Fruit fly (Drosophila melanogaster) whole organism, embryonic: ENCODE results near the gene CG4658.

Source experiments
- CG10267 ChIP-seq: fragments of 200-800 bp; sonication (Bioruptor generic); optimal IDR thresholded peaks from 2 replicates; lab custom pipeline; 2018; ENCODE audit warnings: missing biosample characterization, mild to moderate bottlenecking, missing genetic modification characterization, moderate library complexity
- CG10366 ChIP-seq: fragments of 200-800 bp; sonication (Bioruptor generic); IDR thresholded peaks from 2 replicates; pipeline ENCODE4 v1.3.6; 2022; ENCODE audit warnings: missing biosample characterization, missing genetic modification characterization
- CG10654 ChIP-seq: fragments of 200-800 bp; sonication (Bioruptor generic); optimal IDR thresholded peaks from 2 replicates; lab custom pipeline; 2016; ENCODE audit warnings: missing biosample characterization, missing genetic modification characterization
- CG11247 ChIP-seq: fragments of 200-800 bp; sonication (Bioruptor generic); IDR thresholded peaks from 2 replicates; pipeline ENCODE4 v1.3.6; 2022; ENCODE audit warnings: missing biosample characterization, missing genetic modification characterization
- CG12219 ChIP-seq: fragments of 200-800 bp; sonication (Bioruptor generic); optimal IDR thresholded peaks from 3 replicates; lab custom pipeline; 2018; ENCODE audit warnings: missing biosample characterization, mild to moderate bottlenecking, missing genetic modification characterization
- CG13287 ChIP-seq: fragments of 200-800 bp; sonication (Bioruptor generic); IDR thresholded peaks from 2 replicates; pipeline ENCODE4 v1.3.6; 2022; ENCODE audit warnings: missing biosample characterization, missing genetic modification characterization; ENCODE audit not compliant: partially characterized antibody
- CG13424 ChIP-seq: fragments of 200-800 bp; sonication (Bioruptor generic); optimal IDR thresholded peaks from 2 replicates; lab custom pipeline; 2019; ENCODE audit warnings: missing biosample characterization, mild to moderate bottlenecking, missing genetic modification characterization, moderate library complexity
- CG14014 ChIP-seq: fragments of 200-800 bp; sonication (Bioruptor generic); IDR thresholded peaks from 2 replicates; pipeline ENCODE4 v1.3.6; 2022; ENCODE audit warnings: missing biosample characterization, missing genetic modification characterization
- CG14860 ChIP-seq: fragments of 200-800 bp; sonication (Bioruptor generic); IDR thresholded peaks from 3 replicates; pipeline ENCODE4 v1.3.6; 2022; ENCODE audit warnings: missing biosample characterization, missing genetic modification characterization; ENCODE audit not compliant: partially characterized antibody
- CG15696 ChIP-seq: fragments of 200-800 bp; sonication (Bioruptor generic); optimal IDR thresholded peaks from 2 replicates; lab custom pipeline; 2019; ENCODE audit warnings: missing biosample characterization, mild to moderate bottlenecking, missing genetic modification characterization, moderate library complexity
- CG16813 ChIP-seq: fragments of 200-800 bp; sonication (Bioruptor generic); IDR thresholded peaks from 3 replicates; pipeline ENCODE4 v1.3.6; 2022; ENCODE audit warnings: missing biosample characterization, missing genetic modification characterization; ENCODE audit not compliant: partially characterized antibody
- CG18764 ChIP-seq: fragments of 200-800 bp; sonication (Bioruptor generic); optimal IDR thresholded peaks from 3 replicates; lab custom pipeline; 2016; ENCODE audit warnings: missing biosample characterization, missing genetic modification characterization
- CG2202 ChIP-seq: fragments of 200-800 bp; sonication (Bioruptor generic); optimal IDR thresholded peaks from 2 replicates; lab custom pipeline; 2018; ENCODE audit warnings: missing biosample characterization, mild to moderate bottlenecking, missing genetic modification characterization
- CG3065 ChIP-seq: fragments of 200-800 bp; sonication (Bioruptor generic); optimal IDR thresholded peaks from 2 replicates; lab custom pipeline; 2016; ENCODE audit warnings: missing biosample characterization, missing genetic modification characterization
- CG32767 ChIP-seq: fragments of 200-800 bp; sonication (Bioruptor generic); IDR thresholded peaks from 2 replicates; pipeline ENCODE4 v1.3.6; 2022; ENCODE audit warnings: missing biosample characterization, missing genetic modification characterization
- CG3281 ChIP-seq: fragments of 200-800 bp; sonication (Bioruptor generic); optimal IDR thresholded peaks from 3 replicates; lab custom pipeline; 2017; ENCODE audit warnings: missing biosample characterization, mild to moderate bottlenecking, missing genetic modification characterization
- CG43689 ChIP-seq: fragments of 200-800 bp; sonication (Bioruptor generic); IDR thresholded peaks from 2 replicates; pipeline ENCODE4 v1.3.6; 2022; ENCODE audit warnings: missing biosample characterization, missing genetic modification characterization
- CG8089 ChIP-seq: fragments of 200-800 bp; sonication (Bioruptor generic); optimal IDR thresholded peaks from 3 replicates; lab custom pipeline; 2016; ENCODE audit warnings: missing biosample characterization, missing genetic modification characterization
- CG9727 ChIP-seq: fragments of 200-800 bp; sonication (Bioruptor generic); optimal IDR thresholded peaks from 3 replicates; lab custom pipeline; 2017; ENCODE audit warnings: missing biosample characterization, mild to moderate bottlenecking, missing genetic modification characterization
- H2.0 ChIP-seq: fragments of 200-800 bp; sonication (Bioruptor generic); IDR thresholded peaks from 2 replicates; pipeline ENCODE4 v1.3.6; 2022; ENCODE audit warnings: missing biosample characterization, missing genetic modification characterization
- HLHmδ ChIP-seq: fragments of 200-800 bp; sonication (Bioruptor generic); optimal IDR thresholded peaks from 2 replicates; lab custom pipeline; 2018; ENCODE audit warnings: missing biosample characterization, mild to moderate bottlenecking, missing genetic modification characterization, moderate library complexity
- Nf-YB ChIP-seq: fragments of 200-800 bp; sonication (Bioruptor generic); optimal IDR thresholded peaks from 3 replicates; lab custom pipeline; 2019; ENCODE audit warnings: missing biosample characterization, mild to moderate bottlenecking, missing genetic modification characterization, moderate library complexity
- Ravus ChIP-seq: fragments of 200-800 bp; sonication (Bioruptor generic); IDR thresholded peaks from 2 replicates; pipeline ENCODE4 v1.3.6; 2022; ENCODE audit warnings: missing biosample characterization, missing genetic modification characterization
- Rfx ChIP-seq: fragments of 200-800 bp; sonication (Bioruptor generic); IDR thresholded peaks from 2 replicates; pipeline ENCODE4 v1.3.6; 2022; ENCODE audit warnings: missing biosample characterization, missing genetic modification characterization
- Sin3A ChIP-seq: fragments of >200 bp; optimal IDR thresholded peaks from 2 replicates; lab custom pipeline; 2018
- Sry-β ChIP-seq: fragments of 200-800 bp; sonication (Bioruptor generic); optimal IDR thresholded peaks from 2 replicates; lab custom pipeline; 2018; ENCODE audit warnings: missing biosample characterization, mild to moderate bottlenecking, missing genetic modification characterization, moderate library complexity
- Trl ChIP-seq, 3 experiments: fragments of >200 bp in 2 of 3; fragments of 200-800 bp in 1 of 3; sonication (Bioruptor generic) in 1 of 3; optimal IDR thresholded peaks; 2 replicates in 1 of 3; 3 replicates in 2 of 3; lab custom pipeline; 2016 to 2017; ENCODE audit warnings: missing biosample characterization in 1 of 3, missing genetic modification characterization in 1 of 3
- ac ChIP-seq: fragments of 200-800 bp; sonication (Bioruptor generic); optimal IDR thresholded peaks from 3 replicates; lab custom pipeline; 2017; ENCODE audit warnings: missing biosample characterization, mild to moderate bottlenecking, missing genetic modification characterization
- al ChIP-seq: fragments of 200-800 bp; sonication (Bioruptor generic); IDR thresholded peaks from 2 replicates; pipeline ENCODE4 v1.3.6; 2022; ENCODE audit warnings: missing biosample characterization, missing genetic modification characterization
- ash1 ChIP-seq: fragments of 200-800 bp; sonication (Bioruptor generic); optimal IDR thresholded peaks from 2 replicates; lab custom pipeline; 2018; ENCODE audit warnings: missing biosample characterization, mild to moderate bottlenecking, missing genetic modification characterization
- btn ChIP-seq: fragments of 200-800 bp; sonication (Bioruptor generic); optimal IDR thresholded peaks from 2 replicates; lab custom pipeline; 2016; ENCODE audit warnings: missing biosample characterization, missing genetic modification characterization
- chinmo ChIP-seq: fragments of 200-800 bp; sonication (Bioruptor generic); IDR thresholded peaks from 4 replicates; pipeline ENCODE4 v1.3.6; 2022; ENCODE audit warnings: missing biosample characterization, missing genetic modification characterization; ENCODE audit not compliant: partially characterized antibody
- cwo ChIP-seq: fragments of 200-800 bp; sonication (Bioruptor generic); optimal IDR thresholded peaks from 3 replicates; lab custom pipeline; 2017; ENCODE audit warnings: missing biosample characterization, missing genetic modification characterization, mild to moderate bottlenecking, moderate library complexity, missing genetic modification reagents
- dmrt99B ChIP-seq: fragments of 200-800 bp; sonication (Bioruptor generic); optimal IDR thresholded peaks from 2 replicates; lab custom pipeline; 2018; ENCODE audit warnings: missing biosample characterization, mild to moderate bottlenecking, missing genetic modification characterization, moderate library complexity
- gro ChIP-seq: fragments of 200-800 bp; sonication (Bioruptor generic); optimal IDR thresholded peaks from 2 replicates; lab custom pipeline; 2016; ENCODE audit warnings: missing biosample characterization, missing genetic modification characterization
- hb ChIP-seq: fragments of 200-800 bp; sonication (Bioruptor generic); IDR thresholded peaks from 3 replicates; pipeline ENCODE4 v1.3.6; 2022; ENCODE audit warnings: missing biosample characterization, missing genetic modification characterization; ENCODE audit not compliant: partially characterized antibody
- lbe ChIP-seq: fragments of 200-800 bp; sonication (Bioruptor generic); optimal IDR thresholded peaks from 2 replicates; lab custom pipeline; 2016; ENCODE audit warnings: missing biosample characterization, mild to moderate bottlenecking, missing genetic modification characterization
- pzg ChIP-seq: fragments of 200-800 bp; sonication (Bioruptor generic); optimal IDR thresholded peaks from 3 replicates; lab custom pipeline; 2018; ENCODE audit warnings: missing biosample characterization, mild to moderate bottlenecking, missing genetic modification characterization, moderate library complexity
- salm ChIP-seq: fragments of 200-800 bp; sonication (Bioruptor generic); optimal IDR thresholded peaks from 2 replicates; lab custom pipeline; 2018; ENCODE audit warnings: missing biosample characterization, mild to moderate bottlenecking, missing genetic modification characterization
- slbo ChIP-seq: fragments of 200-800 bp; sonication (Bioruptor generic); IDR thresholded peaks from 2 replicates; pipeline ENCODE4 v1.3.6; 2022; ENCODE audit warnings: missing biosample characterization, missing genetic modification characterization
- slp2 ChIP-seq: fragments of 200-800 bp; sonication (Bioruptor generic); optimal IDR thresholded peaks from 2 replicates; lab custom pipeline; 2016; ENCODE audit warnings: missing biosample characterization, missing genetic modification characterization
- sr ChIP-seq: fragments of 200-800 bp; sonication (Bioruptor generic); IDR thresholded peaks from 3 replicates; pipeline ENCODE4 v1.3.6; 2022; ENCODE audit warnings: missing biosample characterization, missing genetic modification characterization
- ssp ChIP-seq: fragments of 200-800 bp; sonication (Bioruptor generic); IDR thresholded peaks from 2 replicates; pipeline ENCODE4 v1.3.6; 2022; ENCODE audit warnings: missing biosample characterization, missing genetic modification characterization
- stwl ChIP-seq: fragments of 200-800 bp; sonication (Bioruptor generic); optimal IDR thresholded peaks from 3 replicates; lab custom pipeline; 2018; ENCODE audit warnings: missing biosample characterization, mild to moderate bottlenecking, missing genetic modification characterization, moderate library complexity
- sug ChIP-seq: fragments of 200-800 bp; optimal IDR thresholded peaks from 2 replicates; lab custom pipeline; 2019; ENCODE audit warnings: missing biosample characterization, mild to moderate bottlenecking, missing genetic modification characterization, moderate library complexity
- tna ChIP-seq: fragments of 200-800 bp; sonication (Bioruptor generic); IDR thresholded peaks from 2 replicates; pipeline ENCODE4 v1.3.6; 2022; ENCODE audit warnings: missing biosample characterization, missing genetic modification characterization; ENCODE audit not compliant: partially characterized antibody
- trem ChIP-seq: fragments of 200-800 bp; optimal IDR thresholded peaks from 3 replicates; lab custom pipeline; 2019; ENCODE audit warnings: missing biosample characterization, mild to moderate bottlenecking, missing genetic modification characterization, moderate library complexity
- wor ChIP-seq: fragments of 200-800 bp; sonication (Bioruptor generic); IDR thresholded peaks from 2 replicates; pipeline ENCODE4 v1.3.6; 2022; ENCODE audit warnings: missing biosample characterization, missing genetic modification characterization
- z ChIP-seq: fragments of 200-800 bp; sonication (Bioruptor generic); IDR thresholded peaks from 3 replicates; pipeline ENCODE4 v1.3.6; 2022; ENCODE audit warnings: missing biosample characterization, missing genetic modification characterization

CG4658 gene

dm6 chr2L:9956993-9957652 lies at the start of gene CG4658, which contains the start of gene CG5846 (continued):
- no peak for TF ChIP-seq hb
- peak; percentile 72 for TF ChIP-seq CG8089
- 0 out of 4 replicates have a peak, but pooled peaks have one; percentile 46 for TF ChIP-seq chinmo (GFP tag; lab: Robert Waterston, UW)
- TF ChIP-seq CG2202, result peak; percentile 91
- peak; percentile 85 for TF ChIP-seq Ravus (GFP tag; lab: Robert Waterston, UW)
- TF ChIP-seq CG3065 (GFP tag; lab: Kevin White, UChicago), result peak; percentile 89
- peak; percentile 93 for TF ChIP-seq CG10654
- TF ChIP-seq gro (GFP tag; lab: Kevin White, UChicago), result peak; percentile 52
- peak; percentile 94 for TF ChIP-seq dmrt99B (tag; lab: Kevin White, UChicago)
- peak; percentile 74 for TF ChIP-seq lbe (GFP tag; lab: Kevin White, UChicago)
- TF ChIP-seq CG14860 (GFP tag; lab: Robert Waterston, UW), result no peak
- peak; percentile 56 for TF ChIP-seq ac (GFP tag; lab: Kevin White, UChicago)
- peak; percentile 95 for TF ChIP-seq trem (tag; lab: Kevin White, UChicago)
- TF ChIP-seq z (GFP tag; lab: Robert Waterston, UW), result peak; percentile 56; the same call in 1 of the 3 replicates
- peak; percentile 93 for TF ChIP-seq al (GFP tag; lab: Robert Waterston, UW)
- TF ChIP-seq CG13424 (tag; lab: Kevin White, UChicago), result peak; percentile 94
- TF ChIP-seq CG18764, result peak; percentile 93
- TF ChIP-seq slbo, result peak; percentile 95
- no peak for TF ChIP-seq btn (GFP tag; lab: Kevin White, UChicago)
- peak; percentile 88 for TF ChIP-seq CG11247 (GFP tag; lab: Robert Waterston, UW)
- peak; percentile 90 for TF ChIP-seq wor (GFP tag; lab: Robert Waterston, UW)
- peak; percentile 96 for TF ChIP-seq CG32767 (GFP tag; lab: Robert Waterston, UW)
- TF ChIP-seq Sry-β (GFP tag; lab: Kevin White, UChicago), result peak; percentile 39
- peak; percentile 91 for TF ChIP-seq salm (tag; lab: Kevin White, UChicago)
- TF ChIP-seq HLHmδ (GFP tag; lab: Kevin White, UChicago), result no peak
- TF ChIP-seq CG10366 (GFP tag; lab: Robert Waterston, UW), result peak; percentile 92
- TF ChIP-seq CG9727, result peak; percentile 95
- peak; percentile 85 for TF ChIP-seq sug (tag; lab: Kevin White, UChicago)
- peak; percentile 88 for TF ChIP-seq ssp (GFP tag; lab: Robert Waterston, UW)
- TF ChIP-seq CG43689, result peak; percentile 64; the same call in 1 of the 2 replicates
- no peak for TF ChIP-seq tna
- TF ChIP-seq CG14014, result peak; percentile 92
- TF ChIP-seq pzg (GFP tag; lab: Kevin White, UChicago), result peak; percentile 52
- peak; percentile 89 for TF ChIP-seq CG15696 (tag; lab: Kevin White, UChicago)
- peak; percentile 82 for TF ChIP-seq cwo (GFP tag; lab: Kevin White, UChicago)
- peak; percentile 18 for TF ChIP-seq Sin3A (lab: Kevin White, UChicago)
- TF ChIP-seq sr (GFP tag; lab: Robert Waterston, UW), result peak; percentile 44; the same call in 1 of the 3 replicates
- peak; percentile 91 for TF ChIP-seq H2.0
- peak; percentile 73 for TF ChIP-seq slp2 (GFP tag; lab: Kevin White, UChicago)
- TF ChIP-seq Rfx (GFP tag; lab: Robert Waterston, UW), result peak; percentile 90
- no peak for TF ChIP-seq CG16813 (GFP tag; lab: Robert Waterston, UW)
- TF ChIP-seq stwl, result peak; percentile 64
- peak; percentile 83 for TF ChIP-seq Nf-YB (GFP tag; lab: Kevin White, UChicago)
- peak; percentile 93 for TF ChIP-seq CG10267
- TF ChIP-seq Trl (optimal IDR thresholded peaks at IDR 0.05; lab: Kevin White, UChicago), result no peak
- TF ChIP-seq Trl (GFP tag; optimal IDR thresholded peaks at IDR 0.05; lab: Kevin White, UChicago), result peak; percentile 75
- peak; percentile 77 for TF ChIP-seq CG12219 (GFP tag; lab: Kevin White, UChicago)
- TF ChIP-seq CG3281 (GFP tag; lab: Kevin White, UChicago), result peak; percentile 89
- peak; percentile 41; the same call in 1 of the 2 replicates for TF ChIP-seq CG13287 (GFP tag; lab: Robert Waterston, UW)
- no peak for TF ChIP-seq ash1
